Worm (Caenorhabditis elegans) whole organism, L1 larva: ENCODE results near the gene zip-12.

Experiments
- ces-1 ChIP-seq: fragments of 150-350 bp; optimal IDR thresholded peaks from 2 replicates; lab custom pipeline; 2014; ENCODE audit warnings: missing biosample characterization, missing genetic modification reagents, missing genetic modification characterization
- dsc-1 ChIP-seq: sonication (generic microtip); optimal IDR thresholded peaks from 2 replicates; lab custom pipeline; 2016; ENCODE audit warnings: mild to moderate bottlenecking, missing genetic modification characterization, missing compliant biosample characterization
- egl-27 ChIP-seq, 2 experiments: fragments of 150-350 bp in 1 of 2; sonication (generic microtip); optimal IDR thresholded peaks; 3 replicates each; lab custom pipeline; 2017 to 2018; ENCODE audit warnings: missing biosample characterization in 2 of 2, missing genetic modification characterization in 2 of 2, missing genetic modification reagents in 2 of 2
- fos-1 ChIP-seq: fragments of 150-350 bp; optimal IDR thresholded peaks from 2 replicates; lab custom pipeline; 2014; ENCODE audit warnings: missing biosample characterization, missing genetic modification characterization
- lin-39 ChIP-seq: fragments of 150-350 bp; optimal IDR thresholded peaks from 2 replicates; lab custom pipeline; 2014; ENCODE audit warnings: missing biosample characterization, missing genetic modification reagents, missing genetic modification characterization
- lir-3 ChIP-seq: sonication (generic microtip); optimal IDR thresholded peaks from 2 replicates; lab custom pipeline; 2016; ENCODE audit warnings: mild to moderate bottlenecking, missing genetic modification characterization, moderate library complexity, missing compliant biosample characterization; ENCODE audit not compliant: poor library complexity
- mep-1 ChIP-seq: fragments of 150-350 bp; optimal IDR thresholded peaks from 2 replicates; lab custom pipeline; 2014; ENCODE audit warnings: missing biosample characterization, missing genetic modification characterization
- nhr-11 ChIP-seq: fragments of 150-350 bp; optimal IDR thresholded peaks from 2 replicates; lab custom pipeline; 2014; ENCODE audit warnings: missing biosample characterization, missing genetic modification characterization
- nhr-12 ChIP-seq: sonication (generic microtip); optimal IDR thresholded peaks from 2 replicates; lab custom pipeline; 2017; ENCODE audit warnings: missing biosample characterization, missing genetic modification characterization
- nhr-76 ChIP-seq: sonication (generic microtip); optimal IDR thresholded peaks from 2 replicates; lab custom pipeline; 2017; ENCODE audit warnings: missing biosample characterization, missing genetic modification characterization
- nhr-77 ChIP-seq: fragments of 150-350 bp; optimal IDR thresholded peaks from 2 replicates; lab custom pipeline; 2014; ENCODE audit warnings: missing biosample characterization, missing genetic modification characterization
- pag-3 ChIP-seq: sonication (generic microtip); optimal IDR thresholded peaks from 2 replicates; lab custom pipeline; 2017; ENCODE audit warnings: missing genetic modification characterization, mild to moderate bottlenecking, missing compliant biosample characterization, antibody characterized with exemption, borderline replicate concordance; ENCODE audit not compliant: insufficient read depth
- snpc-4 ChIP-seq: fragments of 150-350 bp; optimal IDR thresholded peaks from 2 replicates; lab custom pipeline; 2014; ENCODE audit warnings: missing biosample characterization, missing genetic modification characterization
- unc-130 ChIP-seq: fragments of 150-350 bp; optimal IDR thresholded peaks from 2 replicates; lab custom pipeline; 2017; ENCODE audit warnings: missing biosample characterization, missing genetic modification characterization, inconsistent platforms

- TF ChIP-seq fos-1 (no peak), egl-27 (tag; optimal IDR thresholded peaks at IDR 0.05; lab: Kevin White, UChicago) (no peak), lir-3 (tag; lab: Kevin White, UChicago) (no peak), snpc-4 (no peak), nhr-11 (tag; lab: Kevin White, UChicago) (no peak), unc-130 (no peak), ces-1 (no peak), lin-39 (tag; lab: Kevin White, UChicago) (no peak), nhr-12 (tag; lab: Kevin White, UChicago) (no peak), dsc-1 (no peak), nhr-77 (tag; lab: Kevin White, UChicago) (no peak), pag-3 (tag; lab: Kevin White, UChicago) (no peak), mep-1 (tag; lab: Kevin White, UChicago) (no peak), nhr-76 (tag; lab: Kevin White, UChicago) (no peak)
Observed at ce11 chrIII:12373807-12374266, 46.1 kb downstream of the zip-12 start, which contains the start of gene glrx-5.
